Worm (Caenorhabditis elegans) whole organism, L2 larva: Measurements from ENCODE around the gene T28A11.16.
A peak's percentile ranks its signal among the peaks of the same experiment; 100 is the strongest.

ENCODE experiments used
- blmp-1 ChIP-seq: sonication (generic microtip); optimal IDR thresholded peaks from 2 replicates; lab custom pipeline; 2017; ENCODE audit warnings: missing genetic modification characterization, mild to moderate bottlenecking, missing compliant biosample characterization, antibody characterized with exemption, moderate library complexity; ENCODE audit not compliant: insufficient read depth
- ceh-16 ChIP-seq: fragments of 150-350 bp; optimal IDR thresholded peaks from 2 replicates; lab custom pipeline; 2014; ENCODE audit warnings: missing biosample characterization, missing genetic modification characterization
- ceh-82 ChIP-seq: fragments of 150-350 bp; optimal IDR thresholded peaks from 2 replicates; lab custom pipeline; 2014; ENCODE audit warnings: missing biosample characterization, missing genetic modification characterization
- egl-27 ChIP-seq: sonication (generic microtip); optimal IDR thresholded peaks from 3 replicates; lab custom pipeline; 2017; ENCODE audit warnings: missing biosample characterization, missing genetic modification reagents, missing genetic modification characterization
- elt-3 ChIP-seq: sonication (generic microtip); optimal IDR thresholded peaks from 2 replicates; lab custom pipeline; 2017; ENCODE audit warnings: missing biosample characterization, missing genetic modification characterization
- gmeb-1 ChIP-seq: fragments of 150-350 bp; optimal IDR thresholded peaks from 2 replicates; lab custom pipeline; 2014; ENCODE audit warnings: missing biosample characterization, missing genetic modification characterization
- lin-13 ChIP-seq: fragments of 150-350 bp; optimal IDR thresholded peaks from 2 replicates; lab custom pipeline; 2014; ENCODE audit warnings: missing biosample characterization, missing genetic modification reagents, missing genetic modification characterization
- lin-39 ChIP-seq: fragments of 150-350 bp; optimal IDR thresholded peaks from 2 replicates; lab custom pipeline; 2014; ENCODE audit warnings: missing biosample characterization, missing genetic modification reagents, missing genetic modification characterization
- mab-5 ChIP-seq: fragments of 150-350 bp; optimal IDR thresholded peaks from 2 replicates; lab custom pipeline; 2014; ENCODE audit warnings: missing biosample characterization, missing genetic modification characterization
- mbf-1 ChIP-seq: sonication (generic microtip); optimal IDR thresholded peaks from 2 replicates; lab custom pipeline; 2017; ENCODE audit warnings: missing biosample characterization, missing genetic modification characterization
- nhr-10 ChIP-seq: sonication (generic microtip); optimal IDR thresholded peaks from 2 replicates; lab custom pipeline; 2017; ENCODE audit warnings: missing biosample characterization, missing genetic modification characterization
- nhr-11 ChIP-seq: fragments of 150-350 bp; optimal IDR thresholded peaks from 2 replicates; lab custom pipeline; 2014; ENCODE audit warnings: missing biosample characterization, missing genetic modification characterization
- nhr-129 ChIP-seq: fragments of 150-350 bp; optimal IDR thresholded peaks from 2 replicates; lab custom pipeline; 2014; ENCODE audit warnings: missing biosample characterization, missing genetic modification characterization
- nhr-21 ChIP-seq: fragments of 150-350 bp; optimal IDR thresholded peaks from 2 replicates; lab custom pipeline; 2014; ENCODE audit warnings: missing biosample characterization, missing genetic modification characterization
- nhr-237 ChIP-seq: fragments of 150-350 bp; optimal IDR thresholded peaks from 2 replicates; lab custom pipeline; 2014; ENCODE audit warnings: missing biosample characterization, missing genetic modification characterization
- nhr-25 ChIP-seq: fragments of 150-350 bp; sonication (generic microtip); optimal IDR thresholded peaks from 3 replicates; lab custom pipeline; 2014; ENCODE audit warnings: missing biosample characterization, missing genetic modification characterization
- nhr-6 ChIP-seq: fragments of 150-350 bp; optimal IDR thresholded peaks from 2 replicates; lab custom pipeline; 2014; ENCODE audit warnings: missing biosample characterization, missing genetic modification characterization
- nhr-77 ChIP-seq: fragments of 150-350 bp; optimal IDR thresholded peaks from 2 replicates; lab custom pipeline; 2014; ENCODE audit warnings: missing biosample characterization, missing genetic modification characterization
- peb-1 ChIP-seq: fragments of 150-350 bp; optimal IDR thresholded peaks from 2 replicates; lab custom pipeline; 2014; ENCODE audit warnings: missing biosample characterization, missing genetic modification characterization
- sem-4 ChIP-seq: fragments of 150-350 bp; optimal IDR thresholded peaks from 2 replicates; lab custom pipeline; 2014; ENCODE audit warnings: missing biosample characterization, missing genetic modification reagents, missing genetic modification characterization
- sma-9 ChIP-seq, 2 experiments: fragments of 150-350 bp in 1 of 2; sonication (generic microtip) in 1 of 2; optimal IDR thresholded peaks; 2 replicates each; lab custom pipeline; 2014 to 2016; ENCODE audit warnings: missing genetic modification characterization in 2 of 2, mild to moderate bottlenecking in 1 of 2, missing biosample characterization in 1 of 2, missing compliant biosample characterization in 1 of 2, missing genetic modification reagents in 1 of 2, moderate library complexity in 1 of 2
- snpc-4 ChIP-seq: fragments of 150-350 bp; optimal IDR thresholded peaks from 2 replicates; lab custom pipeline; 2014; ENCODE audit warnings: missing biosample characterization, missing genetic modification characterization
- unc-55 ChIP-seq: fragments of 150-350 bp; sonication (generic microtip); optimal IDR thresholded peaks from 3 replicates; lab custom pipeline; 2014; ENCODE audit warnings: missing biosample characterization, missing genetic modification reagents, missing genetic modification characterization
- unc-62 ChIP-seq: fragments of 150-350 bp; optimal IDR thresholded peaks from 2 replicates; lab custom pipeline; 2014; ENCODE audit warnings: missing biosample characterization, missing genetic modification reagents, missing genetic modification characterization
- zag-1 ChIP-seq: fragments of 150-350 bp; optimal IDR thresholded peaks from 2 replicates; lab custom pipeline; 2014; ENCODE audit warnings: missing biosample characterization, missing genetic modification characterization
- ztf-1 ChIP-seq: fragments of 200-800 bp; sonication (Bioruptor generic); conservative IDR thresholded peaks from 2 replicates; pipeline ENCODE4 v1.3.6; 2022; ENCODE audit warnings: missing genetic modification characterization, missing compliant biosample characterization
- ztf-4 ChIP-seq: fragments of 150-350 bp; optimal IDR thresholded peaks from 2 replicates; lab custom pipeline; 2014; ENCODE audit warnings: missing biosample characterization, missing genetic modification characterization

Gene T28A11.16

DNA sequence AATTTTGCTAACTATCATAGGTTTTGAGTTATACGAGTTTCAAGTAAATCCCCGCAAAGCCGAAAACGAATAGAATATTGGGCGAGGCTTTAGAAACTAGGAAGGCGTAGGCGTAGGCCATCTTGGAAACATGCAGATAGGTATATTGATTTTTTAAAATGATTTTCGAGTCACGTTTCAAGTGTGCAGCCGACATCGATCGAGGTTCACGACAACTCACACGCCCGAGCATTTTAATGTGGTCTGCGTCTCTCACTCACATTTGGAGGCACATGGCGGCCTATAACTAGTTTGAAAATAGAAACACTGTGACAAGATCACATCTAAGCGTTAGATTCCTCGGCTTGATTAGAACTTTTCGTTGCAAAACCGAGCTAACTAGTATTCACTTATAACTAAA lies 31.6 kb downstream of the T28A11.16 start, which contains the start of gene K08D9.2:
Gene K08D9.2 (plus strand): TSS at position 301 of the 400 bp plus-strand sequence.
- no peak for TF ChIP-seq nhr-6 (tag; lab: Kevin White, UChicago)
- TF ChIP-seq ztf-1 (GFP tag; lab: Robert Waterston, UW), result no peak
- no peak for TF ChIP-seq nhr-237 (tag; lab: Kevin White, UChicago)
- TF ChIP-seq nhr-25 (tag; lab: Kevin White, UChicago), result no peak
- TF ChIP-seq ztf-4 (tag; lab: Kevin White, UChicago), result no peak
- TF ChIP-seq gmeb-1 (tag; lab: Kevin White, UChicago), result no peak
- no peak for TF ChIP-seq nhr-129 (tag; lab: Kevin White, UChicago)
- no peak for TF ChIP-seq nhr-77 (tag; lab: Kevin White, UChicago)
- TF ChIP-seq elt-3 (tag; lab: Kevin White, UChicago), result no peak
- TF ChIP-seq ceh-82 (tag; lab: Kevin White, UChicago), result no peak
- no peak for TF ChIP-seq mbf-1

ce11 chrV:3218604-3219003 lies 40.4 kb downstream of the T28A11.16 start:
- TF ChIP-seq nhr-25 (tag; lab: Kevin White, UChicago) (no peak), lin-13 (no peak), ceh-82 (tag; lab: Kevin White, UChicago) (no peak), egl-27 (tag; lab: Kevin White, UChicago) (no peak), ztf-1 (GFP tag; lab: Robert Waterston, UW) (no peak), nhr-21 (no peak), blmp-1 (no peak), nhr-129 (tag; lab: Kevin White, UChicago) (no peak), mab-5 (no peak), zag-1 (tag; lab: Kevin White, UChicago) (no peak), elt-3 (tag; lab: Kevin White, UChicago) (no peak), ceh-16 (no peak), snpc-4 (tag; lab: Kevin White, UChicago) (no peak), nhr-10 (tag; lab: Kevin White, UChicago) (no peak)

ce11 chrV:3210147-3210546 lies 48.9 kb downstream of the T28A11.16 start, which contains the start of gene apx-1:
Gene apx-1, plus strand, starts transcription at chrV:3210196.
- TF ChIP-seq zag-1 (tag; lab: Kevin White, UChicago), result no peak
- TF ChIP-seq ztf-1 (GFP tag; lab: Robert Waterston, UW), result no peak
- TF ChIP-seq ceh-16, result no peak
- TF ChIP-seq unc-62 (GFP tag; lab: Kevin White, UChicago), result no peak
- TF ChIP-seq lin-13, result no peak
- TF ChIP-seq sma-9 (GFP tag; optimal IDR thresholded peaks at IDR 0.05; lab: Kevin White, UChicago), result no peak
- TF ChIP-seq sma-9 (tag; optimal IDR thresholded peaks at IDR 0.05; lab: Kevin White, UChicago), result no peak
- no peak for TF ChIP-seq lin-39 (tag; lab: Kevin White, UChicago)
- no peak for TF ChIP-seq sem-4 (tag; lab: Kevin White, UChicago)
- no peak for TF ChIP-seq mab-5
- TF ChIP-seq ceh-82 (tag; lab: Kevin White, UChicago), result no peak
- TF ChIP-seq mbf-1, result no peak
- TF ChIP-seq peb-1 (tag; lab: Kevin White, UChicago), result no peak

ce11 chrV:3208940-3209339 lies 50.1 kb downstream of the T28A11.16 start:
- TF ChIP-seq nhr-11 (tag; lab: Kevin White, UChicago), result no peak
- peak; percentile 8 for TF ChIP-seq unc-55 (GFP tag; lab: Kevin White, UChicago)
- no peak for TF ChIP-seq nhr-6 (tag; lab: Kevin White, UChicago)
- TF ChIP-seq, all 48 proteins: peak for 1
